Worm (Caenorhabditis elegans): Measurements from ENCODE around the gene D1005.4.

DNA sequence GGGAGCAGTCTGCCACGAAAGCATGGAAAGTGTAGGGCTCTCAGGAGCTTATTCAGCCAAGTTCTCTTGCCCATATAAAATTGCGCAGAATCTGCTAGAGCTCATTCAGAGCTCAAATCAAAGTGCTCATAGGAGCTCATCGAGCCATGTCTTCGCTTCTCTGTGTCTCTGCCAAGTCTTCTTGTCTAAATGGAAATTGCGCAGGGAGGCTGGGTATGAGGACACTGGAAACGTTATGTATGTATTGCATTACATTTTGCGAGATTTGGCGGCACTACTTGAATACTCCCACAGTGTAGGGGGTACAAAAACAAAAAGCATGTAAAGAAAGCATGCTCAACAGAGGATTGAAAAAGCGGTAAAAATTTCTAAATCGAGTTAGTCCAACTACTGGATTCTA lies 48.5 kb downstream of the D1005.4 start:
- TF ChIP-seq lin-13 (tag; optimal IDR thresholded peaks at IDR 0.05): no peak
- no peak for TF ChIP-seq unc-62 (GFP tag; optimal IDR thresholded peaks at IDR 0.05)
- TF ChIP-seq nhr-76 (tag; optimal IDR thresholded peaks at IDR 0.05): no peak
- TF ChIP-seq blmp-1 (tag; optimal IDR thresholded peaks at IDR 0.05): no peak
- no peak for TF ChIP-seq pha-4 (tag; optimal IDR thresholded peaks at IDR 0.05)
- TF ChIP-seq ceh-83 (GFP tag; optimal IDR thresholded peaks at IDR 0.05): no peak
- no peak for TF ChIP-seq ces-1 (GFP tag; optimal IDR thresholded peaks at IDR 0.05)
- no peak for TF ChIP-seq snpc-4 (tag; optimal IDR thresholded peaks at IDR 0.05)

Measured in whole organism, mixed stage, embryonic.